Worm (Caenorhabditis elegans): ENCODE results near the gene let-60.

let-60 gene

ce11 chrIV:11700100-11700499 is 9.2 kb upstream of the let-60 start:
- no peak for TF ChIP-seq Y79H2A.3 (GFP tag; conservative IDR thresholded peaks at IDR 0.05)
- TF ChIP-seq B0336.3 (GFP tag; IDR thresholded peaks at IDR 0.05) = no peak
- no peak for TF ChIP-seq mel-28 (tag; optimal IDR thresholded peaks at IDR 0.05; ENCODE audit: borderline replicate concordance)
- no peak for TF ChIP-seq pbrm-1 (GFP tag; IDR thresholded peaks at IDR 0.05)
- TF ChIP-seq nfya-2 (GFP tag; IDR thresholded peaks at IDR 0.05) = no peak
- TF ChIP-seq repo-1 (tag; optimal IDR thresholded peaks at IDR 0.05) = no peak

DNA sequence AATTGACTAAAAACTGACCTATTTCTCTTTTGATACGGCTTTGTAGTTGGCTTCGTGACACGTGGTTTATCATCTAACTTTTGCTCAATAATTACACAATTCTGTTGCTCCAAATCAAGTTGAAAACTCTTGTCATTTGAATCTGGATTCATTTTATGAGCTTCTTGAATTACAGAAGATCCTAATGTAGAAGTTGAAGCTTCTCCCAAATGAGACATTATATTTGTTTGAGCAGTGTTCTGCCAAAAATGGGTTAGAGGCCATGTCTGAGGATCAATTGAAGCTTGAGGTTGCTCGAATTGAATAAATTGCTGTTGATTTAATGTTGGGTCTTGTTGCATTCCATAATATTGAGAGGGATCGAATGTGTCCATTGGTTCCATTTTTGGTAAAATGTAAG is 6.6 kb upstream of the let-60 start:
- TF ChIP-seq madf-8 (GFP tag; conservative IDR thresholded peaks at IDR 0.05) (no peak), dox-1 (GFP tag; IDR thresholded peaks at IDR 0.05) (no peak), madf-10 (tag; optimal IDR thresholded peaks at IDR 0.05) (no peak), lag-1 (GFP tag; IDR thresholded peaks at IDR 0.05) (no peak), sdz-38 (tag; optimal IDR thresholded peaks at IDR 0.05) (no peak), nfyb-1 (GFP tag; IDR thresholded peaks at IDR 0.05) (no peak), rpc-1 (optimal IDR thresholded peaks at IDR 0.05) (no peak), rpc-1 (tag; optimal IDR thresholded peaks at IDR 0.05) (no peak), hmg-20 (GFP tag; IDR thresholded peaks at IDR 0.05) (no peak), sea-2 (GFP tag; IDR thresholded peaks at IDR 0.05) (no peak), ztf-25 (GFP tag; IDR thresholded peaks at IDR 0.05) (no peak), T26A5.8 (tag; optimal IDR thresholded peaks at IDR 0.05) (no peak), zfh-2 (GFP tag; conservative IDR thresholded peaks at IDR 0.05) (no peak), hsf-1 (GFP tag; IDR thresholded peaks at IDR 0.05) (no peak), ceh-79 (tag; optimal IDR thresholded peaks at IDR 0.05) (no peak)

- TF ChIP-seq dpl-1 (GFP tag; optimal IDR thresholded peaks at IDR 0.05) = no peak
- no peak for TF ChIP-seq ceh-58 (GFP tag; IDR thresholded peaks at IDR 0.05)
- no peak for TF ChIP-seq Y67H2A.10 (GFP tag; conservative IDR thresholded peaks at IDR 0.05)
- no peak for TF ChIP-seq unc-62 (GFP tag; optimal IDR thresholded peaks at IDR 0.05)
- no peak for TF ChIP-seq B0336.3 (GFP tag; IDR thresholded peaks at IDR 0.05)
- 0 out of 2 replicates have a peak, but pooled peaks have one; percentile 33 for TF ChIP-seq ekl-4 (GFP tag; IDR thresholded peaks at IDR 0.05)
- TF ChIP-seq nfyb-1 (GFP tag; IDR thresholded peaks at IDR 0.05) = no peak
- no peak for TF ChIP-seq F23B12.7 (tag; optimal IDR thresholded peaks at IDR 0.05; ENCODE audit: insufficient read depth)
- no peak for TF ChIP-seq K11D2.4 (GFP tag; IDR thresholded peaks at IDR 0.05)
- TF ChIP-seq zim-3 (tag; optimal IDR thresholded peaks at IDR 0.05) = no peak
- no peak for TF ChIP-seq F57C9.4 (tag; optimal IDR thresholded peaks at IDR 0.05)
- TF ChIP-seq let-526 (GFP tag; IDR thresholded peaks at IDR 0.05) = no peak
- peak; percentile 56 for TF ChIP-seq snpc-1.3 (tag; optimal IDR thresholded peaks at IDR 0.05; ENCODE audit: insufficient read depth)
- no peak for TF ChIP-seq B0261.1 (tag; optimal IDR thresholded peaks at IDR 0.05)
- no peak for TF ChIP-seq attf-3 (GFP tag; conservative IDR thresholded peaks at IDR 0.05)
- no peak for TF ChIP-seq egl-18 (GFP tag; IDR thresholded peaks at IDR 0.05)
- TF ChIP-seq ztf-3 (GFP tag; optimal IDR thresholded peaks at IDR 0.05) = no peak
- TF ChIP-seq hlh-12 (tag; optimal IDR thresholded peaks at IDR 0.05) = no peak
- TF ChIP-seq F33H1.4 (GFP tag; IDR thresholded peaks at IDR 0.05) = peak; percentile 95
- no peak for TF ChIP-seq dpff-1 (tag; optimal IDR thresholded peaks at IDR 0.05)
- no peak for TF ChIP-seq attf-6 (GFP tag; IDR thresholded peaks at IDR 0.05)
- no peak for TF ChIP-seq ceh-100 (GFP tag; IDR thresholded peaks at IDR 0.05)
- no peak for TF ChIP-seq mel-28 (tag; optimal IDR thresholded peaks at IDR 0.05; ENCODE audit: borderline replicate concordance)
- no peak for TF ChIP-seq nhr-90 (tag; optimal IDR thresholded peaks at IDR 0.05)
- no peak for TF ChIP-seq bed-2 (GFP tag; IDR thresholded peaks at IDR 0.05)
- TF ChIP-seq somi-1 (GFP tag; optimal IDR thresholded peaks at IDR 0.05) = no peak
- peak; percentile 49 for TF ChIP-seq efl-1 (GFP tag; optimal IDR thresholded peaks at IDR 0.05)
- no peak for TF ChIP-seq nhr-120 (GFP tag; IDR thresholded peaks at IDR 0.05)
- no peak for TF ChIP-seq tbx-9 (tag; optimal IDR thresholded peaks at IDR 0.05; ENCODE audit: borderline replicate concordance)
- TF ChIP-seq ztf-28 (GFP tag; IDR thresholded peaks at IDR 0.05) = no peak
- TF ChIP-seq pbrm-1 (GFP tag; IDR thresholded peaks at IDR 0.05) = peak; percentile 48; the same call in 1 of the 2 replicates
Measured at ce11 chrIV:11695634-11696033, 4.7 kb upstream of the let-60 start.
